Fruit fly (Drosophila melanogaster): ENCODE measurements around the gene CG32457.

CG32457 gene

DNA sequence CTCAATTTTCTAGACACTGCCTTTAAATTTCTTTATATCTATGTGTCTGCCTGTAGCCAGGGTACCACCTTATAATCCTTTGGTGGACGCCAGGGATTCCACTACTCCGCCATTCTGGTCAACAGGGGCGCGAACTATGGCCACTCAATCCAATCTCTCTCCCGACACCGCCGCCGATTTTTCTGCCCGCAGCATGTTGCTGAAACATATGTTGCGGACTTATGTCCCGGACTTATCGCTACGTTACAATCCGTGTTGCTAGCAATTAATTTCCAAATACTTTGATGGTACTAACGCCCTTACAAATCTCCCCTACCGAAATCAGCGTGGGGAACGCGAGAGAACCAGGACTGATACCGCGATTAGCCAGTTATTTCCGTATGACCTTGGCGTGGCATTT lies 17.8 kb downstream of the CG32457 start:
- no peak for TF ChIP-seq psq (optimal IDR thresholded peaks at IDR 0.05)
- no peak for TF ChIP-seq usp (GFP tag; optimal IDR thresholded peaks at IDR 0.05)
- no peak for TF ChIP-seq pan (optimal IDR thresholded peaks at IDR 0.05)
- no peak for TF ChIP-seq CG8478 (optimal IDR thresholded peaks at IDR 0.05)
- no peak for TF ChIP-seq Dll (optimal IDR thresholded peaks at IDR 0.05)
- no peak for TF ChIP-seq EcR (GFP tag; optimal IDR thresholded peaks at IDR 0.05)

DNA sequence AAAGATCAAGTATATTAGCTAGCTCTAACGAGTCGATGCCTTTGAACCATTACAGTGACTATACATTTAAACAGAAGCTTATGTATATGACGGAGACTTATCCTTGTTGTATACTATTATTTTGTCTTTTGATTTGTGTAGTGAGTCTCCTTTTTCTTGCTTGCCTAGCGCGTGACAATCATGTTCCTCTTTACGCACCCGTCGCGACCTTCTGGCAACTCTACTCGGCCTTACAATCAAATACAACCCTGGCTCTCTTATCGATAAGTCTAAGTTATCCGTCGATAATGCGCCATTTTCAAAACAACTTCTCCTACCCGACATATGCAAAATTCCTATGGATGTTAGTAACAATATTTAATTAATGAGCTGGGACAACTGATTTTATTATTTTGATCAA lies 28.2 kb downstream of the CG32457 start:
- TF ChIP-seq psq (optimal IDR thresholded peaks at IDR 0.05) (no peak), usp (GFP tag; optimal IDR thresholded peaks at IDR 0.05) (no peak), CG8478 (optimal IDR thresholded peaks at IDR 0.05) (no peak), EcR (GFP tag; optimal IDR thresholded peaks at IDR 0.05) (no peak), Dll (optimal IDR thresholded peaks at IDR 0.05) (no peak), pan (optimal IDR thresholded peaks at IDR 0.05) (no peak)

DNA sequence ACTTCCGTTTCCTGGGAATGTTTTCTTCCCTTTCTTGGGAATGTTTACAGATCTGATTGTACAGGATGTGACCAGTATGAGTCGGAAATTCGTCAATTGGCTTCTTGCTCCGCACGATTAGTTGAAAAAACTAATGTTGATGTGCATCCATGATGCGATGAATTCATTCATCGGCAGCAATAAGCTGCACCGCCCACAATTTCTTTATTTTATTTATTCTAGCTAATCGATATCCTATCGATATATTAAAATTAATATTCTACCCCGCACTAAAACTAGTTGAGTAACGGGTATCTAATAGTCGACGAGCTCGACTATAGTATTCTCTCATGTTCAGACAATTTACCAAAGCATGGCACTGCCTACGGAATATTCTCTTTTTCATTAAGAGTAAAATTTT lies 33.8 kb downstream of the CG32457 start:
- TF ChIP-seq psq (optimal IDR thresholded peaks at IDR 0.05) = no peak
- no peak for TF ChIP-seq Dll (optimal IDR thresholded peaks at IDR 0.05)
- no peak for TF ChIP-seq CG8478 (optimal IDR thresholded peaks at IDR 0.05)
- no peak for TF ChIP-seq pan (optimal IDR thresholded peaks at IDR 0.05)
- TF ChIP-seq usp (GFP tag; optimal IDR thresholded peaks at IDR 0.05) = no peak
- no peak for TF ChIP-seq EcR (GFP tag; optimal IDR thresholded peaks at IDR 0.05)

DNA sequence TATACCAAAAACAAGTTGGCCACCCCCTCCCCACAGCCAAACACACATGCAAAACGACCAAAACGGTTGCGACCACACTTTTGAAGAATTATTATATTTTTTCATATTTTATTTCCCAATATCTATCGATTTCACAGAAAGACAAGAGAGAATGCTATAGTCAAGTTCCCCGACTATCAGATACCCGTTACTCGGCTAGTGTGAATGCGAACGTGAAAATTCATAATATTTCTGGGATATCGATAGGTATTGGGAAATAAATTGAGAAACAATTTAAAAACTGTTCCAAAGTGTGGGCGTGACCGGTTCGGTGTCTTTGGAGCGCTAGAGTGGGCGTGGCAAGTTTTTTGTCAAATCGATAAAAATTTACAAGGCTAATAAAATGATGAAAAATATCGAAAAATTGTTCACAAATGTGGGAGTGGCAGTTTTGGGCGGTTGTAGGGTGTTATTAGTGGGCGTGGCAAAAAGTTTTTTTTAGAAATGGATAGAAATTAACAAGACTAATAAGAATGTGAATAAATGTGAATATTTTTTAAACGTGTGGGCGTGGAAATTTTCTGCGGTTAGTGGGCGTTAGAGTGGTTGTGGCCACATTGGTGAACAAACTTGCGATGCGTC lies 35.1 kb downstream of the CG32457 start:
- TF ChIP-seq Dll (optimal IDR thresholded peaks at IDR 0.05) = no peak
- TF ChIP-seq CG8478 (optimal IDR thresholded peaks at IDR 0.05) = no peak
- TF ChIP-seq EcR (GFP tag; optimal IDR thresholded peaks at IDR 0.05) = no peak
- TF ChIP-seq usp (GFP tag; optimal IDR thresholded peaks at IDR 0.05) = no peak
- TF ChIP-seq psq (optimal IDR thresholded peaks at IDR 0.05) = no peak
- TF ChIP-seq pan (optimal IDR thresholded peaks at IDR 0.05) = no peak

Data from whole organism.